Worm (Caenorhabditis elegans) whole organism, L4/young adult: ENCODE data around the gene F11A5.17.

ENCODE experiments used
- W03F9.2 ChIP-seq: fragments of 150-350 bp; optimal IDR thresholded peaks from 2 replicates; lab custom pipeline; 2014; ENCODE audit warnings: missing biosample characterization, missing genetic modification characterization
- dao-5 ChIP-seq: sonication (generic microtip); optimal IDR thresholded peaks from 2 replicates; lab custom pipeline; 2016; ENCODE audit warnings: missing genotype, missing genetic modification characterization, moderate library complexity, missing compliant biosample characterization
- him-1 ChIP-seq: sonication (generic microtip); optimal IDR thresholded peaks from 2 replicates; lab custom pipeline; 2016; ENCODE audit warnings: missing genotype, missing genetic modification reagents, missing genetic modification characterization, missing compliant biosample characterization

F11A5.17 gene

DNA sequence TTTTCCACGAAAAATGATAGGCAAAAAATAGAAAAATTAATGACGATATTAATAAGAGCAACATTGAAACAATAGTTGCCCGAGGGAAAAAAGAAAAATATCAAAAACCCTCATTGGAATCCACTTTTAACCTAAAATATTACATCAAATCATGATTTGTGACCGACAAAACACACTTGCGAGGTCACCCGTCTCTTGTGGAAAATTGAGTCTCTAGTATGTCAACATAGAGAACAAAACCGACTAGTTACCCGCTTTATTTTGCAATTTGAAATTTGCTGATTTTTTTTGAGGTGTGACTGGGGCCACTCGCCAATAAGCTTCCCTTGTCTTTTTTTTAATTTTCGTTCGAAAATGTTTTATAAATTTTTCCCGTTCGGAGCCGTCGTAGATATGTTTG, 26.1 kb upstream of the F11A5.17 start, which contains the start of gene cyp-33D1:
cyp-33D1 (minus strand) TSS at position 101 of the 400 bp plus-strand sequence.
- TF ChIP-seq W03F9.2 (tag; lab: Kevin White, UChicago) (no peak), him-1 (tag; lab: Kevin White, UChicago) (no peak), dao-5 (tag; lab: Kevin White, UChicago) (no peak)

DNA sequence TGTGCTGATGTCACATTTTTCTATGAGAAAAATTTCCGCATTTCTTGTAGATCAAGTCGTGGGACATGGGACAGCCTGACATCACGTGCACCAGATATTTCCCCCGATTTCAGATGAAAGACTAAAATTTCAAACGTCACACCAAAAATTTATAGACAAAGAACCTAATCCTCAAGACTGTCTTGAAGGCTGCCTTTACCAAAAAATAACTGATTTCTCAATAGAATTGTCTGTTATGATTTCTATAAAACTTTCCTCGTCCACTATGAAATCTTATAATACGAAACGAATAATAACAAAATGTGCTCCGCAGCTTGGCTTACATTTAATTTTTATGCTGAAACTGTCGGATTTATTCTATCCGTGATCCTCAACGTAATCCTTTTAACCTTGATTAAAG, 21.5 kb upstream of the F11A5.17 start, which contains the start of gene str-106:
str-106 (plus strand) TSS at position 301 of the 400 bp plus-strand sequence.
- TF ChIP-seq W03F9.2 (tag; lab: Kevin White, UChicago) (no peak), him-1 (tag; lab: Kevin White, UChicago) (no peak), dao-5 (tag; lab: Kevin White, UChicago) (no peak)

DNA sequence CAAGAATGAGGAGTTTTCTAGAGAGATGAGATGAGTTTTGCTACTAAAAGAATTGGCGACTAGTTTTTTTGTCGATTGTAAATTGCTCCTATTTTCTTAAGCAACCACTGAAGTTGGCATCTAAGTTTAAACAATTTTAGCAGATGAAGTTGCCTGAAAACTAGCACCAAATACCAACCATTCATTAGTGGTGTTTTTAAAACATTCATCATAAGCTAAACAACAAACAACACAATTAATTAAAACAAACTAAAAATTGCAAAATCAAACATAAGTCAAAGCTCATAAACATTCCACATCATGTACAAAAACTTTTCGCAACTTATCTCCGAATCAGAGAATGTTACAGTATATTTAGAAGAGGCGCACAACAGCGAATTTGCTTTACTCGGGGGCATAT, 19.7 kb upstream of the F11A5.17 start, which contains the start of gene srz-13:
srz-13 (plus strand) TSS at position 301 of the 400 bp plus-strand sequence.
- no peak for TF ChIP-seq W03F9.2 (tag; lab: Kevin White, UChicago)
- TF ChIP-seq dao-5 (tag; lab: Kevin White, UChicago) = no peak

DNA sequence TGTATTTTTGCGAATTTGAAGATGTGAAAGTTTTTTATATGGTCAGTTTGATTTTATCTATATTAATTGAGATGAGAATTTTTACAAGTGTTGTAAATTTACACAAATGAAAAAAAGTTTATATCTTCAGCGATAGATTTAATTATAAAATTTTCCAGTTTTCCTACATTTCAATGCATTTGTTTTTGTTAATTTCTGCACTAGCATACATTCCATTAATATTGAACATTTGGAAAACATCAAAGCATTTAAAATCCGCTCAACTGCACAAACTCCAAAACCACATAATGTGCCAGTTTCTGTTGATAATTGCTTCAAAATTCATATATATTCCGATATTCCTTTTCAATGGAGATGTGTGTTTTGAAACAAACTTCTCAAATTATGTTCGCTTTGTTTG, 18.9 kb upstream of the F11A5.17 start, which contains the start of gene srh-277:
srh-277 (plus strand) TSS at position 301 of the 400 bp plus-strand sequence.
- no peak for TF ChIP-seq dao-5 (tag; lab: Kevin White, UChicago)
- TF ChIP-seq him-1 (tag; lab: Kevin White, UChicago) = no peak

DNA sequence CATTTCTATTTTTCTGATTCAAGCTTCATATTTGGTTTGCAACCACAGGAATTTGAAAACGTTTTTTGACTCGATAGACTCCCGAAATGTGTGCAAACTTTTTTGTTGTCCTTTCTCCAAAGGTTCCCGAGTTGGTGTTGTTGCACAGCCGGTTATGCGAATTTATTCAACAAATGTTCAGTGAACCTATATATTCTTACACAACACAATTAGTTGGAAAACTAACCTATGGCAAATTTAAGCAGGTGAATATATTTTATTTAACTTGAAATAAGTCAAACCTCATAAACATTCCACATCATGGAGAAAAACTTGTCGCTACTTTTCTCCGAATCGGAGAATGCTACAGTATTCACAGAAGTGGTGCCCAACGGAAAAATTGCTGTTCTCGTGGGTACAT, 18.5 kb upstream of the F11A5.17 start, which contains the start of gene srz-14:
srz-14 (plus strand) TSS at position 301 of the 400 bp plus-strand sequence.
- TF ChIP-seq dao-5 (tag; lab: Kevin White, UChicago) (no peak), him-1 (tag; lab: Kevin White, UChicago) (no peak), W03F9.2 (tag; lab: Kevin White, UChicago) (no peak)

DNA sequence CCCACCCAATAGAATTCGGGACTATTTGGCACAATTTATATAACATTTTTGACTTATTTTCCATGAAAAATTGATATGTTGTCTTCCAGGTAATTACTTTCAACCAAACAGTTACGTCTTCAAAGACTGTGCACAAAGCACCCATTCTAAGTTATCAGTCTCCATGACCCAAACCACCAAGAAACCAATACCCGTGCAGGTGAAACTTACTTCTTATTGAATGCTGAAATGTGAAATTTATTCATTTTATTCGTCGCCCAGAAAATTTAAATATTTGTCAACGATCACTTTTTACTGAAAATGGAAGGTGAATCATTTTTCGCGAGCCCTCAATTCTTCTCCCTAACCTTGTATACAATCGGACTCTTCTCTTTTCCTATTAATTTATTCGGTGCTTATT, 11.3 kb upstream of the F11A5.17 start, which contains the start of gene srh-281:
srh-281 (plus strand) TSS at position 301 of the 400 bp plus-strand sequence.
- TF ChIP-seq him-1 (tag; lab: Kevin White, UChicago) (no peak), W03F9.2 (tag; lab: Kevin White, UChicago) (no peak), dao-5 (tag; lab: Kevin White, UChicago) (no peak)

DNA sequence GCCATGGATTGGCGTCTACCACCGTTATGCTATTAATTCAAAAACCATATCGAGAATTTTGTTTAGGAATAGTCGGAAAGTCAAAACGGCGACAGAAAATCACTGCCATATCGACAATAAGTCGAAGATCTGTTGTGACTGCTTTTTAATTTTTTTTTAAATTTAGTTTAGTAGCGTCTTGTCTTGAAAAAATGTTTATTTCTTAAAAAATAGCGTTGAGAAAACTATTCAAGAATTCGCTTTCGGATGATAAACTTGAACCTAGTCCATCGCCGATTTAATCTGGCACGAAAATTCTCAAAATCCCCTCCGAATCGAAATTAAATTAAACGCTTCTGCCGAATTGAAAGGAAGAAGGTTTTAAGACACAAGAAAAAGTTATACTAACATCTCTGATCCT, 9.7 kb upstream of the F11A5.17 start, which contains the start of gene srh-279:
srh-279 (plus strand) TSS at position 301 of the 400 bp plus-strand sequence.
- TF ChIP-seq dao-5 (tag; lab: Kevin White, UChicago) = no peak
- no peak for TF ChIP-seq W03F9.2 (tag; lab: Kevin White, UChicago)
- no peak for TF ChIP-seq him-1 (tag; lab: Kevin White, UChicago)

DNA sequence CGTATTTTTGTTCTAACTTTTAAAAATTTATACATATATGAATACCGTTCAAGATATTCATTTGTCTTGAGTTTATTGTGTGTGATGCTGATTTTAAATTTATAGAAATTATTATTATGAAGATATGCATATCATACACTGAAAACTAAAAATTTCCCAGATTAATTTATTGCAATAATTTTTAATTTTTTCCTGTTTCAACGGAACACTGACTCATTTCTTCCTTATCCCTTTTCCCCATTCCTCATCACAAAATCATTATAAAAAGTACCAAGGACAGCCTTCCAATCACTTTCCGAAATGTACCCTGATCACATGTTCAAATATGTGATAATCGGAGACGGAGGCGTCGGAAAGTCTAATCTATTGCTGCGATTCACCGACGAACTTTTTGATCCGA, 7.2 kb upstream of the F11A5.17 start, which contains the start of gene rabr-4:
rabr-4 (plus strand) TSS at position 301 of the 400 bp plus-strand sequence.
- no peak for TF ChIP-seq dao-5 (tag; lab: Kevin White, UChicago)
- no peak for TF ChIP-seq W03F9.2 (tag; lab: Kevin White, UChicago)

DNA sequence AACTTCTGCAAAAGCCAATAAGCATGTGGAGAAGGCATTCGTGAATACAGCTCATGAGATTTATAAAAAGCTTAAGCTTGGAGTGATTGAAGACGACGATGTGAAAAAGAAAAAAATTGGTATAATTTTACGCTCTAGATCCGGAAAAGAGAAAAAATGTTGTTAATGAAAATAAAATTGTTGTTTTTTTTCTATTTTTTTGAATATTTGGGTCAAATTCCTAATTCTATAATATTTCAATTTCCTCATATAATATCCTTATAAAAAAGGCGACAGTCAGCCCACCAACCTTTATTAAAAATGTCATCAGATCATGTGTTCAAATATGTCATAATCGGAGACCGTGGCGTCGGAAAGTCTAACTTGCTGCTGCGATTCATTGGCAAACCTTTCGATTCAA, 6.5 kb upstream of the F11A5.17 start, which contains the start of gene rabr-3:
rabr-3 (plus strand) TSS at position 301 of the 400 bp plus-strand sequence.
- no peak for TF ChIP-seq dao-5 (tag; lab: Kevin White, UChicago)
- no peak for TF ChIP-seq W03F9.2 (tag; lab: Kevin White, UChicago)
- TF ChIP-seq him-1 (tag; lab: Kevin White, UChicago) = no peak

DNA sequence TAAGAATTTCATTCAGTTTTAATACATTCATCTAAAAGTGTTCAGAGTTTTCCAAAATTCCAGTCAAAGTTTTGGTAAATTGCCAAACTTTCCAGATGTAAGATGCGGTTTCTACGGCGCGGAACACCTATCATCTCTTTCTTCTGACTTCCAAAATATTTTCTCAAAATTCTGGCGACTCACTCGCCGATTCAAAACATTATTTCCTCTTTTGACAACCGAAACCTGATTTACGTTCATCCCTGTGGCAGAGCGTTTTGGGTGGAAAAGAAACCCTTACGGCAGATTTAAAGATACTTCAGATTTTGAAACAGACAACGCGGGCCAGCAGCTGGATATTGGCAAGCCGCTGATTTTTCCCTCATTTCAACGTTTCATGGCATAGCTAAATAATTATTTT, 3.8 kb upstream of the F11A5.17 start, which contains the start of gene F11A5.5:
F11A5.5 (plus strand) TSS at position 301 of the 400 bp plus-strand sequence.
- TF ChIP-seq W03F9.2 (tag; lab: Kevin White, UChicago) (no peak), dao-5 (tag; lab: Kevin White, UChicago) (no peak), him-1 (tag; lab: Kevin White, UChicago) (no peak)

DNA sequence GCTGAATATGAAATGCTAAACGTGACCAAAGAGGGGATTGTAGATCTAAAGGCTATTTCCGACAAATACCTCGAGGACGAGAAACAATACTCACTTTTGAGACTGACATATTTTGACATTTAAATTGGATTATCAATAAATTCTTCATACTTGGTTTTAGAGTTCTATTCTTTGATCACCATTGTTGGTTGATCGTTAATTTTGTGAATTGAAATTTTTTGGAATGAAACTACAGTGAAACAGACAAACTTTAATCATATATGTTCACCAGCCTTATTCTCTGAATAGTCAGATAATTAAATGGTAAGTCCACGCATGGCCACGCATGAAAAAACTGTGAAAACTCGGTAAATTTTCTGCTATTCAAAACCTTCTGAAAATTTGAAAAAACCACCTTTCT, 788 bp downstream of the F11A5.17 start, which contains the start of gene F11A5.18:
F11A5.18 (plus strand) TSS at position 301 of the 400 bp plus-strand sequence.
- TF ChIP-seq him-1 (tag; lab: Kevin White, UChicago) = no peak

DNA sequence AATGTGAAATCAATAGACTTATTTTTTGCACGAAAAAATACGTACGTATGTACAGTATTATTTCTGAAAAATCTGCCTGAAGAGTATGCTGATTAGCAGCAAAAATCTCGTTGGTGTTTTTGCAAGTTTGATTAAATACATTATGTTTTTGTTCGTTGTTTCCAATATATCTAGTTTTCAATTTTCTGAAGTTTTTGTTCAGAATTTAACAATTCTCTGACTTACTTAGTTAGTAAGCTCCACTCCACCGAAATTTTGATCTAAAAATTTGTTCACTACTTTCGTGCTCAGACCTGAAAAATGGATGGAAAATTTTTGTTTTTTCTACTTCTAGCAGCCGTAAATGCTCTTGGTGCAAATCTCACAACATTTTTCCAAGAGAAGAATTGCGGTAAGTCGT, 3.1 kb downstream of the F11A5.17 start, which contains the start of gene irld-26:
irld-26 (plus strand) TSS at position 301 of the 400 bp plus-strand sequence.
- TF ChIP-seq him-1 (tag; lab: Kevin White, UChicago) (no peak), dao-5 (tag; lab: Kevin White, UChicago) (no peak), W03F9.2 (tag; lab: Kevin White, UChicago) (no peak)

DNA sequence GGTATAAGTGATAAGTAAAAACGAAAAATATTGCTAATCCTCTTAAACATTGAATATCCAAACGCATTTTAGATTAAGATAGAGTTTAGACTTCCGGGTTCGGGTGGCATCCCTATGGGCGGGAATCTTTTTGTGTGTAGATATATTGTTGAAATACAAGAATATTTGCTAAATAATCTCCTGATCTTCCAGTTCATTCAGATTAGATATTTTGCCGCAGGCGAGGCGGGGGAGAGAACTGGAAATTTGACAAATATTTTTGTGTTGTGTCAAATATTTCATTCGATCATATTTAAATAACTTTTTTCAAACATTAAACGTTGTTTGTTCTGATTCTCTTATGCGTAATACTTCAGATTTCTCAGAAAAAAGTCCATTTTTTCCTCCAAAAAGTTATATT, 8.0 kb downstream of the F11A5.17 start, which contains the start of gene oac-15:
oac-15 (minus strand) TSS at position 101 of the 400 bp plus-strand sequence.
- TF ChIP-seq him-1 (tag; lab: Kevin White, UChicago) (no peak), dao-5 (tag; lab: Kevin White, UChicago) (no peak), W03F9.2 (tag; lab: Kevin White, UChicago) (no peak)
